Worm (Caenorhabditis elegans) whole organism, L2 larva: ENCODE data around the gene C16D2.1.

Experiments
- R02D3.7 ChIP-seq: fragments of 150-350 bp; optimal IDR thresholded peaks from 2 replicates; lab custom pipeline; 2014; ENCODE audit warnings: missing biosample characterization, missing genetic modification characterization
- egl-27 ChIP-seq: sonication (generic microtip); optimal IDR thresholded peaks from 3 replicates; lab custom pipeline; 2017; ENCODE audit warnings: missing biosample characterization, missing genetic modification reagents, missing genetic modification characterization
- elt-3 ChIP-seq: sonication (generic microtip); optimal IDR thresholded peaks from 2 replicates; lab custom pipeline; 2017; ENCODE audit warnings: missing biosample characterization, missing genetic modification characterization
- fos-1 ChIP-seq: fragments of 150-350 bp; optimal IDR thresholded peaks from 2 replicates; lab custom pipeline; 2014; ENCODE audit warnings: missing biosample characterization, missing genetic modification characterization
- lin-11 ChIP-seq: fragments of 150-350 bp; sonication (generic microtip); optimal IDR thresholded peaks from 2 replicates; lab custom pipeline; 2014; ENCODE audit warnings: missing biosample characterization, missing genetic modification characterization, inconsistent platforms, mixed read lengths
- nhr-10 ChIP-seq: sonication (generic microtip); optimal IDR thresholded peaks from 2 replicates; lab custom pipeline; 2017; ENCODE audit warnings: missing biosample characterization, missing genetic modification characterization
- nhr-12 ChIP-seq: fragments of 150-350 bp; optimal IDR thresholded peaks from 2 replicates; lab custom pipeline; 2014; ENCODE audit warnings: missing biosample characterization, missing genetic modification characterization
- nhr-23 ChIP-seq: fragments of 150-350 bp; optimal IDR thresholded peaks from 2 replicates; lab custom pipeline; 2014; ENCODE audit warnings: missing biosample characterization, missing genetic modification reagents, missing genetic modification characterization
- nhr-6 ChIP-seq: fragments of 150-350 bp; optimal IDR thresholded peaks from 2 replicates; lab custom pipeline; 2014; ENCODE audit warnings: missing biosample characterization, missing genetic modification characterization
- nhr-77 ChIP-seq: fragments of 150-350 bp; optimal IDR thresholded peaks from 2 replicates; lab custom pipeline; 2014; ENCODE audit warnings: missing biosample characterization, missing genetic modification characterization
- peb-1 ChIP-seq: fragments of 150-350 bp; optimal IDR thresholded peaks from 2 replicates; lab custom pipeline; 2014; ENCODE audit warnings: missing biosample characterization, missing genetic modification characterization
- unc-62 ChIP-seq: fragments of 150-350 bp; optimal IDR thresholded peaks from 2 replicates; lab custom pipeline; 2014; ENCODE audit warnings: missing biosample characterization, missing genetic modification reagents, missing genetic modification characterization
- zag-1 ChIP-seq: fragments of 150-350 bp; optimal IDR thresholded peaks from 2 replicates; lab custom pipeline; 2014; ENCODE audit warnings: missing biosample characterization, missing genetic modification characterization
- ztf-4 ChIP-seq: fragments of 150-350 bp; optimal IDR thresholded peaks from 2 replicates; lab custom pipeline; 2014; ENCODE audit warnings: missing biosample characterization, missing genetic modification characterization

ce11 chrII:9145961-9146360 lies 14.5 kb downstream of the C16D2.1 start, which contains the start of gene W07A12.4:
- no peak for TF ChIP-seq egl-27 (tag; lab: Kevin White, UChicago)
- TF ChIP-seq fos-1 (tag; lab: Kevin White, UChicago) = no peak
- TF ChIP-seq lin-11 (tag; lab: Kevin White, UChicago) = no peak
- TF ChIP-seq ztf-4 (tag; lab: Kevin White, UChicago) = no peak
- no peak for TF ChIP-seq elt-3
- TF ChIP-seq nhr-23 = no peak
- no peak for TF ChIP-seq unc-62 (GFP tag; lab: Kevin White, UChicago)
- TF ChIP-seq R02D3.7 (tag; lab: Kevin White, UChicago) = no peak
- no peak for TF ChIP-seq nhr-6
- no peak for TF ChIP-seq nhr-12 (tag; lab: Kevin White, UChicago)
- TF ChIP-seq peb-1 = no peak
- TF ChIP-seq nhr-10 (tag; lab: Kevin White, UChicago) = no peak
- no peak for TF ChIP-seq zag-1 (tag; lab: Kevin White, UChicago)
- TF ChIP-seq nhr-77 (tag; lab: Kevin White, UChicago) = no peak
